Worm (Caenorhabditis elegans) whole organism, mixed stage, embryonic: ENCODE results near the gene Y51A2D.18.
A peak's percentile ranks its signal among the peaks of the same experiment; 100 is the strongest.

Experiments used
- M03D4.4 ChIP-seq: sonication (generic microtip); optimal IDR thresholded peaks from 2 replicates; lab custom pipeline; 2017; ENCODE audit warnings: mild to moderate bottlenecking, missing genetic modification characterization, missing compliant biosample characterization
- bed-3 ChIP-seq: fragments of 200-800 bp; sonication (Bioruptor generic); optimal IDR thresholded peaks from 3 replicates; lab custom pipeline; 2018; ENCODE audit warnings: mild to moderate bottlenecking, missing genetic modification characterization, moderate library complexity, missing compliant biosample characterization
- blmp-1 ChIP-seq: fragments of 150-350 bp; optimal IDR thresholded peaks from 2 replicates; lab custom pipeline; 2014; ENCODE audit warnings: missing biosample characterization, missing genetic modification characterization
- ceh-39 ChIP-seq: fragments of 150-350 bp; optimal IDR thresholded peaks from 2 replicates; lab custom pipeline; 2014; ENCODE audit warnings: missing biosample characterization, missing genetic modification characterization
- ceh-43 ChIP-seq: fragments of 200-800 bp; sonication (Bioruptor generic); optimal IDR thresholded peaks from 2 replicates; lab custom pipeline; 2018; ENCODE audit warnings: mild to moderate bottlenecking, missing genetic modification characterization, moderate library complexity, missing compliant biosample characterization
- elt-1 ChIP-seq: sonication (generic microtip); optimal IDR thresholded peaks from 2 replicates; lab custom pipeline; 2017; ENCODE audit warnings: missing genetic modification characterization, mild to moderate bottlenecking, missing compliant biosample characterization, antibody characterized with exemption, moderate library complexity, borderline replicate concordance; ENCODE audit not compliant: insufficient read depth
- elt-3 ChIP-seq: fragments of 150-350 bp; optimal IDR thresholded peaks from 2 replicates; lab custom pipeline; 2014; ENCODE audit warnings: missing biosample characterization, missing genetic modification characterization
- flh-1 ChIP-seq: fragments of 200-800 bp; sonication (Bioruptor generic); optimal IDR thresholded peaks from 2 replicates; lab custom pipeline; 2018; ENCODE audit warnings: mild to moderate bottlenecking, missing genetic modification characterization, moderate library complexity, missing compliant biosample characterization
- ham-2 ChIP-seq: fragments of 200-800 bp; sonication (Bioruptor generic); optimal IDR thresholded peaks from 2 replicates; lab custom pipeline; 2018; ENCODE audit warnings: mild to moderate bottlenecking, missing genetic modification characterization, missing compliant biosample characterization
- hlh-1 ChIP-seq: fragments of 150-350 bp; optimal IDR thresholded peaks from 2 replicates; lab custom pipeline; 2014; ENCODE audit warnings: missing biosample characterization, missing genetic modification reagents, missing genetic modification characterization
- lin-13 ChIP-seq: fragments of 150-350 bp; optimal IDR thresholded peaks from 2 replicates; lab custom pipeline; 2014; ENCODE audit warnings: missing biosample characterization, missing genetic modification characterization
- lsy-2 ChIP-seq: fragments of 150-350 bp; optimal IDR thresholded peaks from 2 replicates; lab custom pipeline; 2014; ENCODE audit warnings: missing biosample characterization, missing genetic modification characterization
- mab-5 ChIP-seq: fragments of 150-350 bp; optimal IDR thresholded peaks from 2 replicates; lab custom pipeline; 2014; ENCODE audit warnings: missing biosample characterization, missing genetic modification characterization
- mep-1 ChIP-seq: fragments of 150-350 bp; optimal IDR thresholded peaks from 2 replicates; lab custom pipeline; 2017; ENCODE audit warnings: missing biosample characterization, missing genetic modification reagents, missing genetic modification characterization, inconsistent platforms
- mls-2 ChIP-seq: sonication (generic microtip); optimal IDR thresholded peaks from 2 replicates; lab custom pipeline; 2016; ENCODE audit warnings: mild to moderate bottlenecking, missing genetic modification characterization, moderate library complexity, missing compliant biosample characterization
- nhr-2 ChIP-seq: fragments of 150-350 bp; optimal IDR thresholded peaks from 2 replicates; lab custom pipeline; 2014; ENCODE audit warnings: missing biosample characterization, missing genetic modification characterization
- nhr-237 ChIP-seq: fragments of 150-350 bp; optimal IDR thresholded peaks from 2 replicates; lab custom pipeline; 2014; ENCODE audit warnings: missing biosample characterization, missing genetic modification characterization
- nhr-28 ChIP-seq: fragments of 150-350 bp; optimal IDR thresholded peaks from 2 replicates; lab custom pipeline; 2014; ENCODE audit warnings: missing biosample characterization, missing genetic modification characterization
- pha-4 ChIP-seq: fragments of 150-350 bp; optimal IDR thresholded peaks from 2 replicates; lab custom pipeline; 2018; ENCODE audit warnings: missing biosample characterization, missing genetic modification reagents, missing genetic modification characterization
- sem-2 ChIP-seq: fragments of 200-800 bp; sonication (Bioruptor generic); optimal IDR thresholded peaks from 2 replicates; lab custom pipeline; 2018; ENCODE audit warnings: mild to moderate bottlenecking, missing genetic modification characterization, missing compliant biosample characterization
- snpc-4 ChIP-seq: fragments of 150-350 bp; optimal IDR thresholded peaks from 2 replicates; lab custom pipeline; 2014; ENCODE audit warnings: missing biosample characterization, missing genetic modification characterization
- tbx-8 ChIP-seq: fragments of 200-800 bp; sonication (Bioruptor generic); optimal IDR thresholded peaks from 2 replicates; lab custom pipeline; 2018; ENCODE audit warnings: mild to moderate bottlenecking, missing genetic modification characterization, moderate library complexity, missing compliant biosample characterization
- unc-39 ChIP-seq: fragments of 150-350 bp; optimal IDR thresholded peaks from 2 replicates; lab custom pipeline; 2014; ENCODE audit warnings: missing biosample characterization, missing genetic modification characterization
- unc-62 ChIP-seq: fragments of 150-350 bp; optimal IDR thresholded peaks from 2 replicates; lab custom pipeline; 2014; ENCODE audit warnings: missing biosample characterization, missing genetic modification reagents, missing genetic modification characterization
- zip-8 ChIP-seq: fragments of 150-350 bp; optimal IDR thresholded peaks from 2 replicates; lab custom pipeline; 2014; ENCODE audit warnings: missing biosample characterization, missing genetic modification characterization
- ztf-11 ChIP-seq: fragments of 150-350 bp; optimal IDR thresholded peaks from 2 replicates; lab custom pipeline; 2014; ENCODE audit warnings: missing biosample characterization, missing genetic modification characterization

Gene Y51A2D.18

DNA sequence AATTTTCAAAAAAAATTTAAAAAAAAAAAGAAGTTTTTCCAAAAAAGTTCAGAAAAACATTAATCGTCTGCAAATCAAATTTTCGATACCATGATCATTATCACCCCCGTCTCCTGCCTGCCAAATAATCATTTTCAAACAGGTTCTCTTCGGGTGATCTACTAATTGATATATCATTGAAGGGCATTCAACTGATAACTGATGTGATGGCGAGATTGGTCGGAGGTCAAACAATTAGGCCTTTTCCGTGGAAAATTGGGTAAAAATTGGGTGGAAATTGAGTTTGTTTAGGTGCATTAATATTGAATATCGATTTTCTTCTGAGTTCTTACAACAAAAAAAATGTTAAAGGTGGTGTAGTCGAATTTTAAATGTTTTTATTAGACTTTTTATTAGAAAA is at the start of gene Y51A2D.18:
TSS of gene Y51A2D.18 (minus strand) at position 101 of the 400 bp plus-strand sequence.
- TF ChIP-seq ham-2 (no peak), nhr-2 (tag; lab: Kevin White, UChicago) (no peak)

- TF ChIP-seq zip-8 (peak; percentile 96), lsy-2 (tag; lab: Kevin White, UChicago) (no peak), elt-3 (no peak)
Observed at ce11 chrV:18536015-18536414, 49.0 kb upstream of the Y51A2D.18 start.

DNA sequence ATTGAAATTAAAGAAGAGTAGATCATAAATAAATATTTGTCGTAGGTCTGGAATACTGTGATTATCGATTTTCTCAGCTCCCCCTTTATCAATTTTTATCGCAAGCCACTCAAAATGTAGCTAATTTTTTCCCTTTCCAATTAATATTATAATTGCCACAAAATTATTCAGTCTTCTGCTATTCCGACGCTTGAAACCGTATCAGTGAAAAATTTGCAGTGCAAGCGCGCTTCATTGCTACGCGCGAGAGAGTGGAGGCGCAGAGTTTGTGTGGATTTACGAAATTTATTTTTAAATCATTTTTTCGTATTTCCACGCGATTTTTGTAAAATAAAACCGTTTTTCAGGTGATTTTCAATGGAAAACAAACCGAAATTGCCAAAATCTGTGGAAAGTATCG is 46.5 kb upstream of the Y51A2D.18 start, which contains the start of gene ints-5:
TSS of gene ints-5 (plus strand) at position 348 of the 400 bp plus-strand sequence.
- TF ChIP-seq pha-4 (tag; lab: Kevin White, UChicago) (peak; percentile 31), mab-5 (tag; lab: Kevin White, UChicago) (no peak), nhr-237 (tag; lab: Kevin White, UChicago) (peak; percentile 36), nhr-28 (tag; lab: Kevin White, UChicago) (no peak)

- TF ChIP-seq flh-1 (GFP tag; lab: Kevin White, UChicago) (no peak), hlh-1 (tag; lab: Kevin White, UChicago) (no peak), snpc-4 (tag; lab: Kevin White, UChicago) (no peak), elt-1 (tag; lab: Kevin White, UChicago) (no peak), ceh-43 (GFP tag; lab: Kevin White, UChicago) (no peak)
Observed at ce11 chrV:18524460-18524859, 37.4 kb upstream of the Y51A2D.18 start, which contains the start of gene hmit-1.2. Gene hmit-1.2, plus strand, starts transcription at chrV:18524760.

DNA sequence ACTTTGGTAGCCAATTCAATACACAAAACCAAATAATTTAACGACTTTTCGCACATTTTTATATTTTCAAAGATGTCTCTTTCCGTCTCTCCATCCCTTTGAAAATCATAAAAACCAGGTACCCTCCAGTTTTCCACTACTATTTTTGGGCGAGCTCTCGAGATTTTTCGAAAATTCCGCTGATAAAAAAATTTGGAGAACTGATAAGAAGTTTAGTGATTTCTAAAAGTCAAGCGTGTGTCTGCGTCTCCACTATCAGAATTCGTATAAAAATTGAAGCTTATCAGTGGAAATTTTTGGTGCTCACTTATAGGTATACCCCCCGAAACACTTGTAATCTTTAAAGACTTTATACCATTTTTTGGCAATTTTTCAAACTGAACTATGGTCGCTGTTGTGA is 29.4 kb upstream of the Y51A2D.18 start, which contains the start of gene hmit-1.1:
TSS of gene hmit-1.1 (plus strand) at position 294 of the 400 bp plus-strand sequence.
- TF ChIP-seq elt-3 = no peak

- no peak for TF ChIP-seq nhr-237 (tag; lab: Kevin White, UChicago)
- no peak for TF ChIP-seq nhr-28 (tag; lab: Kevin White, UChicago)
- no peak for TF ChIP-seq lin-13 (tag; lab: Kevin White, UChicago)
- TF ChIP-seq unc-39 (tag; lab: Kevin White, UChicago) = peak; percentile 85
- TF ChIP-seq mab-5 (tag; lab: Kevin White, UChicago) = no peak
- TF ChIP-seq hlh-1 (tag; lab: Kevin White, UChicago) = no peak
- no peak for TF ChIP-seq zip-8
- TF ChIP-seq unc-62 (GFP tag; lab: Kevin White, UChicago) = no peak
- TF ChIP-seq, all 35 proteins: peak for 1
Observed at ce11 chrV:18511847-18512246, 24.8 kb upstream of the Y51A2D.18 start.

DNA sequence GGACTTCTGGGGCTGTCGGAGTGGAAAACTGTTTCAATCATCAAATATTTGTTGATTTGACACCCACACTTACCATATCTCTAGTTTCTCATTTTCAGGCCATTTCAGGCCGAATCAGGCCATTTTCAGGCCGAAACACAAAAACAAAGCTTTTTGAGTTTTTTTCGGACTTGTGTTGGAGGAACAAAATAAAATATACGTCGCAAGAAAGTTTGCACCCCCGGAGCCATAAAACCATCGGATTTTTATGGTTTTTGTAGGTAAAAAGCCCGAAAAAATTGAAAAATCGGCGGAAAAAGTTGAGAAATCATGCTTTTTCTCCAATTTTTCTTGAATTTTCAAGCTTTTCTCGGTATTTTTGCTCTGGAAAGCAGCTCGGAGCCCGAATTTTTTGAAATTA is 21.5 kb upstream of the Y51A2D.18 start, which contains the start of gene Y51A2D.1:
TSS of gene Y51A2D.1 (plus strand) at position 301 of the 400 bp plus-strand sequence.
- TF ChIP-seq ceh-39 (tag; lab: Kevin White, UChicago) (no peak), blmp-1 (tag; lab: Kevin White, UChicago) (no peak), tbx-8 (GFP tag; lab: Kevin White, UChicago) (no peak), unc-39 (tag; lab: Kevin White, UChicago) (no peak), hlh-1 (tag; lab: Kevin White, UChicago) (no peak), nhr-28 (tag; lab: Kevin White, UChicago) (no peak)

ce11 chrV:18506772-18507171 is 19.7 kb upstream of the Y51A2D.18 start:
- TF ChIP-seq sem-2 (GFP tag; lab: Kevin White, UChicago) (no peak), bed-3 (GFP tag; lab: Kevin White, UChicago) (no peak), unc-62 (GFP tag; lab: Kevin White, UChicago) (no peak), elt-1 (tag; lab: Kevin White, UChicago) (no peak), zip-8 (no peak), ham-2 (no peak), pha-4 (tag; lab: Kevin White, UChicago) (no peak), M03D4.4 (tag; lab: Kevin White, UChicago) (no peak), nhr-2 (tag; lab: Kevin White, UChicago) (no peak), ceh-43 (GFP tag; lab: Kevin White, UChicago) (no peak), mab-5 (tag; lab: Kevin White, UChicago) (no peak), mls-2 (tag; lab: Kevin White, UChicago) (no peak), mep-1 (tag; lab: Kevin White, UChicago) (no peak), flh-1 (GFP tag; lab: Kevin White, UChicago) (no peak), ztf-11 (tag; lab: Kevin White, UChicago) (no peak), blmp-1 (tag; lab: Kevin White, UChicago) (no peak), nhr-28 (tag; lab: Kevin White, UChicago) (no peak)
